Worm (Caenorhabditis elegans): ENCODE results near the gene cpin-1.

cpin-1 gene

ce11 chrIV:9444417-9445026 lies 6.0 kb upstream of the cpin-1 start (continued):
- TF ChIP-seq mdl-1 (tag; optimal IDR thresholded peaks at IDR 0.05) (peak; percentile 72 to 95), pha-4 (GFP tag; IDR thresholded peaks at IDR 0.05) (peak; percentile 68), pha-4 (tag; optimal IDR thresholded peaks at IDR 0.05) (peak; percentile 74), hmg-1.1 (GFP tag; IDR thresholded peaks at IDR 0.05) (peak; percentile 94), ceh-28 (tag; optimal IDR thresholded peaks at IDR 0.05) (no peak), unc-39 (tag; optimal IDR thresholded peaks at IDR 0.05) (no peak)

- TF ChIP-seq hif-1 (tag; optimal IDR thresholded peaks at IDR 0.05) (peak in 1 of 2 experiments; percentile 1), arid-1 (GFP tag; conservative IDR thresholded peaks at IDR 0.05) (no peak)
These were observed 5.1 kb upstream of the cpin-1 start, which contains the start of gene hsp-12.3 for ce11 chrIV:9445407-9445806. Gene hsp-12.3 (minus strand): TSS chrIV:9445507.

- TF ChIP-seq hlh-30 (tag; optimal IDR thresholded peaks at IDR 0.05; ENCODE audit: insufficient read depth) = peak; percentile 48
- no peak for TF ChIP-seq lin-13 (GFP tag; optimal IDR thresholded peaks at IDR 0.05)
- peak in 1 of 2 experiments; percentile 80 for TF ChIP-seq daf-16 (GFP tag; optimal IDR thresholded peaks at IDR 0.05)
- no peak for TF ChIP-seq daf-16 (tag; optimal IDR thresholded peaks at IDR 0.05)
- TF ChIP-seq Y5F2A.4 (GFP tag; optimal IDR thresholded peaks at IDR 0.05) = no peak
- peak; percentile 54 for TF ChIP-seq nhr-11 (tag; optimal IDR thresholded peaks at IDR 0.05)
These were observed 3.3 kb upstream of the cpin-1 start, which contains the start of gene hsp-12.6 for ce11 chrIV:9447209-9447608. Gene hsp-12.6 (minus strand): TSS chrIV:9447228.

- TF ChIP-seq aha-1 (tag) (peak; percentile 95), spr-1 (tag; optimal IDR thresholded peaks at IDR 0.05) (no peak)
These were observed 1.3 kb downstream of the cpin-1 start for ce11 chrIV:9451816-9452215.

- TF ChIP-seq unc-62 (GFP tag; optimal IDR thresholded peaks at IDR 0.05 in 1 of 2) = peak in 1 of 2 experiments; percentile 84
- TF ChIP-seq unc-62 (tag; optimal IDR thresholded peaks at IDR 0.05) = no peak
- no peak for TF ChIP-seq dpl-1 (GFP tag; optimal IDR thresholded peaks at IDR 0.05)
These were observed 6.9 kb downstream of the cpin-1 start, which contains the start of gene cutl-17 for ce11 chrIV:9457400-9457799. Gene cutl-17 (minus strand): TSS chrIV:9457500.

ce11 chrIV:9459224-9459781 lies 8.8 kb downstream of the cpin-1 start, which contains the start of gene copb-2:
Gene copb-2 (plus strand): TSS chrIV:9459731.
- TF ChIP-seq madf-9 (GFP tag; conservative IDR thresholded peaks at IDR 0.05) = no peak
- TF ChIP-seq D1046.2 (GFP tag; IDR thresholded peaks at IDR 0.05) = no peak
- TF ChIP-seq zfp-3 (GFP tag; conservative IDR thresholded peaks at IDR 0.05) = no peak
- no peak for TF ChIP-seq daf-8 (GFP tag; IDR thresholded peaks at IDR 0.05)
- TF ChIP-seq mxl-3 (GFP tag; optimal IDR thresholded peaks at IDR 0.05) = no peak
- TF ChIP-seq nhr-77 (tag; optimal IDR thresholded peaks at IDR 0.05) = no peak
- TF ChIP-seq Y48G9A.11 (GFP tag; IDR thresholded peaks at IDR 0.05) = no peak
- no peak for TF ChIP-seq dmd-9 (GFP tag; IDR thresholded peaks at IDR 0.05)
- no peak for TF ChIP-seq nhr-102 (tag; optimal IDR thresholded peaks at IDR 0.05)
- peak; percentile 83 for TF ChIP-seq dve-1 (tag; optimal IDR thresholded peaks at IDR 0.05; ENCODE audit: insufficient read depth)
- peak; percentile 80 for TF ChIP-seq mes-2 (tag; optimal IDR thresholded peaks at IDR 0.05; ENCODE audit: poor library complexity, severe bottlenecking)
- no peak for TF ChIP-seq duxl-1 (tag; optimal IDR thresholded peaks at IDR 0.05; ENCODE audit: poor library complexity)
- TF ChIP-seq lin-1 (GFP tag; IDR thresholded peaks at IDR 0.05) = no peak
- TF ChIP-seq madf-5 (GFP tag; IDR thresholded peaks at IDR 0.05) = no peak
- TF ChIP-seq Y75B8A.6 (GFP tag; IDR thresholded peaks at IDR 0.05) = no peak
- TF ChIP-seq ceh-20 (GFP tag; IDR thresholded peaks at IDR 0.05) = no peak
- peak; percentile 52 for TF ChIP-seq lin-13 (GFP tag; optimal IDR thresholded peaks at IDR 0.05)
- TF ChIP-seq F49E8.2 (tag; optimal IDR thresholded peaks at IDR 0.05; ENCODE audit: borderline replicate concordance) = no peak
- no peak for TF ChIP-seq R02D3.7 (tag; optimal IDR thresholded peaks at IDR 0.05)
- TF ChIP-seq nhr-28 (tag; optimal IDR thresholded peaks at IDR 0.05) = peak; percentile 30
- no peak for TF ChIP-seq mxl-2 (GFP tag; conservative IDR thresholded peaks at IDR 0.05)
- no peak for TF ChIP-seq ceh-82 (tag; optimal IDR thresholded peaks at IDR 0.05)
- TF ChIP-seq F26F4.8 (GFP tag; conservative IDR thresholded peaks at IDR 0.05) = no peak
- no peak for TF ChIP-seq zag-1 (tag; optimal IDR thresholded peaks at IDR 0.05)
